Worm (Caenorhabditis elegans): ENCODE results near the gene C07A9.12.

DNA sequence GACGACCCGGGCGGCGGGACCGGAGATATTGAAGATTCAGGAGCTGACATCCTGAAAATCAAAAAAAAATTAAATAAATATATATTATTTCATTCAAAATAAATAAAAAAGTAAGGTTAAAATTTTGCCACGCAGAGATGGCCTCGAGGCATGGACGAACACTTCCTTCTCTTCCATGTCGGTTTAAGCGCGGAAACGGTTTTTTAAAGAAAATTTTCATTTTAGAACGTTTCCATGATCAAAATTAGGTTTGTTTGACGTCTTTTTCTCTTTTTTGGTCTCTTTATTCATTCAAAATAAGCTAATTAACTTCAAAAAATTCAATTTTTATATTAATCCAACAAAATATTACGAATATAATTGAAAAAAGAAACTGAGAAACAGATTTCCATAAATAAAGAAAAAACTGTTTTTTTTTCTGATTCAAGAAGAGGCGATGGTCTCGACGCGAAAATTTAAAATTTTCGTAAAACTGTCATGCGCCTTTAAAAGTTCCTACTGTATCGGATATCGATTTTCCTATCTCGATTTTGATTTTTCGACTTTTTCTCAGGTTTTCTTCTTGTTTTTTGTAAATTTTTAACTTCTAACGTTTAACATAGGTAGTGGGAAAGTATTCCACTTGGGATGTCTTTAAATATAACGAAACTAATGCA lies 34.9 kb upstream of the C07A9.12 start, which contains the start of gene gcc-2:
- no peak for TF ChIP-seq ceh-48 (tag; optimal IDR thresholded peaks at IDR 0.05)
- no peak for TF ChIP-seq zip-5 (tag; optimal IDR thresholded peaks at IDR 0.05)
- no peak for TF ChIP-seq ztf-16 (tag; optimal IDR thresholded peaks at IDR 0.05)
- no peak for TF ChIP-seq hlh-30 (tag; optimal IDR thresholded peaks at IDR 0.05; ENCODE audit: insufficient read depth)
- no peak for TF ChIP-seq pax-1 (tag; optimal IDR thresholded peaks at IDR 0.05)
- TF ChIP-seq gmeb-2 (tag; optimal IDR thresholded peaks at IDR 0.05): no peak
- TF ChIP-seq F13H6.1 (tag; optimal IDR thresholded peaks at IDR 0.05): no peak
- TF ChIP-seq fkh-10 (GFP tag; optimal IDR thresholded peaks at IDR 0.05): no peak
- TF ChIP-seq nhr-11 (tag; optimal IDR thresholded peaks at IDR 0.05): no peak
- TF ChIP-seq ceh-9 (tag; optimal IDR thresholded peaks at IDR 0.05): no peak
- TF ChIP-seq ceh-18 (tag; optimal IDR thresholded peaks at IDR 0.05): no peak
- TF ChIP-seq ama-1 (optimal IDR thresholded peaks at IDR 0.05): no peak
- no peak for TF ChIP-seq che-1 (tag; optimal IDR thresholded peaks at IDR 0.05)
